Fruit fly (Drosophila melanogaster) whole organism, embryonic: ENCODE measurements around the gene CG34265.
A peak's percentile ranks its signal among the peaks of the same experiment; 100 is the strongest.

Experiments used
- Antp ChIP-seq: fragments of 200-800 bp; sonication (Bioruptor generic); optimal IDR thresholded peaks from 3 replicates; lab custom pipeline; 2016; ENCODE audit warnings: missing biosample characterization, missing genetic modification characterization
- Awh ChIP-seq: fragments of 200-800 bp; sonication (Bioruptor generic); IDR thresholded peaks from 2 replicates; pipeline ENCODE4, ENCODE4 v1.3.6; 2022; ENCODE audit warnings: missing biosample characterization, missing genetic modification characterization
- Bgb ChIP-seq: fragments of 200-800 bp; sonication (Bioruptor generic); IDR thresholded peaks from 2 replicates; pipeline ENCODE4 v1.3.6; 2022; ENCODE audit warnings: missing biosample characterization, missing genetic modification characterization; ENCODE audit not compliant: partially characterized antibody
- Blimp-1 ChIP-seq: fragments of 200-800 bp; sonication (Bioruptor generic); optimal IDR thresholded peaks from 3 replicates; lab custom pipeline; 2018; ENCODE audit warnings: missing biosample characterization, missing genetic modification characterization, mild to moderate bottlenecking, moderate library complexity, missing genetic modification reagents
- CG10147 ChIP-seq: fragments of 200-800 bp; sonication (Bioruptor generic); optimal IDR thresholded peaks from 2 replicates; lab custom pipeline; 2019; ENCODE audit warnings: missing biosample characterization, mild to moderate bottlenecking, missing genetic modification characterization, moderate library complexity
- CG1024 ChIP-seq: fragments of 200-800 bp; sonication (Bioruptor generic); IDR thresholded peaks from 2 replicates; pipeline ENCODE4 v1.3.6; 2022; ENCODE audit warnings: missing biosample characterization, missing genetic modification characterization
- CG10543 ChIP-seq: fragments of 200-800 bp; sonication (Bioruptor generic); optimal IDR thresholded peaks from 3 replicates; lab custom pipeline; 2017; ENCODE audit warnings: missing biosample characterization, mild to moderate bottlenecking, missing genetic modification characterization, moderate library complexity
- CG11695 ChIP-seq: fragments of 200-800 bp; sonication (Bioruptor generic); IDR thresholded peaks from 3 replicates; pipeline ENCODE4 v1.3.6; 2022; ENCODE audit warnings: missing biosample characterization, missing genetic modification characterization
- CG12769 ChIP-seq: fragments of 200-800 bp; sonication (Bioruptor generic); optimal IDR thresholded peaks from 2 replicates; lab custom pipeline; 2019; ENCODE audit warnings: missing biosample characterization, mild to moderate bottlenecking, missing genetic modification characterization, moderate library complexity
- CG13287 ChIP-seq: fragments of 200-800 bp; sonication (Bioruptor generic); IDR thresholded peaks from 2 replicates; pipeline ENCODE4 v1.3.6; 2022; ENCODE audit warnings: missing biosample characterization, missing genetic modification characterization; ENCODE audit not compliant: partially characterized antibody
- CG1529 ChIP-seq: fragments of 200-800 bp; sonication (Bioruptor generic); optimal IDR thresholded peaks from 3 replicates; lab custom pipeline; 2018; ENCODE audit warnings: missing biosample characterization, missing genetic modification characterization
- CG1647 ChIP-seq: fragments of 200-800 bp; sonication (Bioruptor generic); optimal IDR thresholded peaks from 3 replicates; lab custom pipeline; 2016; ENCODE audit warnings: missing biosample characterization, missing genetic modification characterization
- CG1832 ChIP-seq: fragments of 200-800 bp; sonication (Bioruptor generic); optimal IDR thresholded peaks from 2 replicates; lab custom pipeline; 2017; ENCODE audit warnings: missing biosample characterization, mild to moderate bottlenecking, missing genetic modification characterization, inconsistent platforms
- CG2678 ChIP-seq: fragments of 200-800 bp; sonication (Bioruptor generic); optimal IDR thresholded peaks from 3 replicates; lab custom pipeline; 2019; ENCODE audit warnings: missing biosample characterization, mild to moderate bottlenecking, missing genetic modification characterization, moderate library complexity
- CG6683 ChIP-seq: fragments of 200-800 bp; sonication (Bioruptor generic); optimal IDR thresholded peaks from 2 replicates; lab custom pipeline; 2017; ENCODE audit warnings: missing biosample characterization, mild to moderate bottlenecking, missing genetic modification characterization, missing genetic modification reagents
- CG8089 ChIP-seq: fragments of 200-800 bp; sonication (Bioruptor generic); optimal IDR thresholded peaks from 3 replicates; lab custom pipeline; 2016; ENCODE audit warnings: missing biosample characterization, missing genetic modification characterization
- CG8478 ChIP-seq: fragments of >200 bp; optimal IDR thresholded peaks from 2 replicates; lab custom pipeline; 2018
- CG9609 ChIP-seq: fragments of 200-800 bp; sonication (Bioruptor generic); optimal IDR thresholded peaks from 3 replicates; lab custom pipeline; 2016; ENCODE audit warnings: missing biosample characterization, missing genetic modification characterization
- CTCF ChIP-seq: fragments of 200-800 bp; sonication (Bioruptor generic); optimal IDR thresholded peaks from 2 replicates; lab custom pipeline; 2017; ENCODE audit warnings: missing biosample characterization, mild to moderate bottlenecking, missing genetic modification characterization, moderate library complexity
- Dp ChIP-seq: fragments of 200-800 bp; sonication (Bioruptor generic); optimal IDR thresholded peaks from 2 replicates; lab custom pipeline; 2018; ENCODE audit warnings: missing biosample characterization, mild to moderate bottlenecking, missing genetic modification characterization, moderate library complexity
- Ets65A ChIP-seq: fragments of 200-800 bp; sonication (Bioruptor generic); peaks from one replicate; lab custom pipeline; 2016; ENCODE audit warnings: missing biosample characterization, missing genetic modification characterization
- GATAe ChIP-seq: fragments of 200-800 bp; sonication (Bioruptor generic); conservative IDR thresholded peaks from 2 replicates; pipeline ENCODE4 v1.3.6; 2022; ENCODE audit warnings: missing biosample characterization, missing genetic modification characterization
- HLHmδ ChIP-seq: fragments of 200-800 bp; sonication (Bioruptor generic); optimal IDR thresholded peaks from 2 replicates; lab custom pipeline; 2018; ENCODE audit warnings: missing biosample characterization, mild to moderate bottlenecking, missing genetic modification characterization, moderate library complexity
- Nf-YB ChIP-seq: fragments of 200-800 bp; sonication (Bioruptor generic); optimal IDR thresholded peaks from 3 replicates; lab custom pipeline; 2019; ENCODE audit warnings: missing biosample characterization, mild to moderate bottlenecking, missing genetic modification characterization, moderate library complexity
- Sox102F ChIP-seq: fragments of 200-800 bp; sonication (Bioruptor generic); optimal IDR thresholded peaks from 2 replicates; lab custom pipeline; 2018; ENCODE audit warnings: missing biosample characterization, mild to moderate bottlenecking, missing genetic modification characterization, moderate library complexity
- Sry-β ChIP-seq: fragments of 200-800 bp; sonication (Bioruptor generic); optimal IDR thresholded peaks from 2 replicates; lab custom pipeline; 2018; ENCODE audit warnings: missing biosample characterization, mild to moderate bottlenecking, missing genetic modification characterization, moderate library complexity
- TFAM ChIP-seq: fragments of 200-800 bp; sonication (Bioruptor generic); optimal IDR thresholded peaks from 2 replicates; lab custom pipeline; 2017; ENCODE audit warnings: missing biosample characterization, missing genetic modification characterization, inconsistent platforms
- bsh ChIP-seq, 2 experiments: fragments of 200-800 bp; sonication (Bioruptor generic); optimal IDR thresholded peaks; 2 replicates each; lab custom pipeline; 2017 to 2018; ENCODE audit warnings: mild to moderate bottlenecking in 2 of 2, missing biosample characterization in 2 of 2, missing genetic modification characterization in 2 of 2, moderate library complexity in 1 of 2
- chif ChIP-seq, 2 experiments: fragments of 200-800 bp; sonication (Bioruptor generic); optimal IDR thresholded peaks; 3 replicates each; lab custom pipeline; 2016; ENCODE audit warnings: missing biosample characterization in 2 of 2, missing genetic modification characterization in 2 of 2
- chinmo ChIP-seq: fragments of 200-800 bp; sonication (Bioruptor generic); IDR thresholded peaks from 4 replicates; pipeline ENCODE4 v1.3.6; 2022; ENCODE audit warnings: missing biosample characterization, missing genetic modification characterization; ENCODE audit not compliant: partially characterized antibody
- dm ChIP-seq: fragments of 200-800 bp; sonication (Bioruptor generic); optimal IDR thresholded peaks from 3 replicates; lab custom pipeline; 2016; ENCODE audit warnings: missing biosample characterization, missing genetic modification characterization
- dmrt99B ChIP-seq: fragments of 200-800 bp; sonication (Bioruptor generic); optimal IDR thresholded peaks from 2 replicates; lab custom pipeline; 2018; ENCODE audit warnings: missing biosample characterization, mild to moderate bottlenecking, missing genetic modification characterization, moderate library complexity
- ftz-f1 ChIP-seq: fragments of 200-800 bp; sonication (Bioruptor generic); optimal IDR thresholded peaks from 2 replicates; lab custom pipeline; 2016; ENCODE audit warnings: missing biosample characterization, missing genetic modification characterization
- fu2 ChIP-seq: fragments of 200-800 bp; sonication (Bioruptor generic); optimal IDR thresholded peaks from 2 replicates; lab custom pipeline; 2016; ENCODE audit warnings: missing biosample characterization, missing genetic modification characterization
- gem ChIP-seq: fragments of 200-800 bp; sonication (Bioruptor generic); optimal IDR thresholded peaks from 2 replicates; lab custom pipeline; 2019; ENCODE audit warnings: missing biosample characterization, mild to moderate bottlenecking, missing genetic modification characterization, moderate library complexity
- ind ChIP-seq: fragments of 200-800 bp; sonication (Bioruptor generic); optimal IDR thresholded peaks from 3 replicates; lab custom pipeline; 2016; ENCODE audit warnings: missing biosample characterization, missing genetic modification characterization
- nerfin-2 ChIP-seq: fragments of 200-800 bp; sonication (Bioruptor generic); IDR thresholded peaks from 2 replicates; pipeline ENCODE4 v1.3.6; 2022; ENCODE audit warnings: missing biosample characterization, missing genetic modification characterization; ENCODE audit not compliant: partially characterized antibody
- oc ChIP-seq: fragments of 200-800 bp; sonication (Bioruptor generic); optimal IDR thresholded peaks from 2 replicates; lab custom pipeline; 2018; ENCODE audit warnings: missing biosample characterization, mild to moderate bottlenecking, missing genetic modification characterization, moderate library complexity
- phol ChIP-seq: fragments of 200-800 bp; sonication (Bioruptor generic); optimal IDR thresholded peaks from 3 replicates; lab custom pipeline; 2018; ENCODE audit warnings: missing biosample characterization, mild to moderate bottlenecking, missing genetic modification characterization, moderate library complexity
- psq ChIP-seq: fragments of 200-800 bp; sonication (Bioruptor generic); optimal IDR thresholded peaks from 2 replicates; lab custom pipeline; 2017; ENCODE audit warnings: missing biosample characterization, missing genetic modification characterization
- salm ChIP-seq: fragments of 200-800 bp; sonication (Bioruptor generic); optimal IDR thresholded peaks from 2 replicates; lab custom pipeline; 2018; ENCODE audit warnings: missing biosample characterization, mild to moderate bottlenecking, missing genetic modification characterization
- sd ChIP-seq: fragments of 200-800 bp; sonication (Bioruptor generic); optimal IDR thresholded peaks from 3 replicates; lab custom pipeline; 2018; ENCODE audit warnings: missing biosample characterization, mild to moderate bottlenecking, missing genetic modification characterization, moderate library complexity
- sens ChIP-seq: fragments of 200-800 bp; sonication (Bioruptor generic); peaks from one replicate; lab custom pipeline; 2016; ENCODE audit warnings: missing biosample characterization, missing genetic modification characterization
- stwl ChIP-seq: fragments of 200-800 bp; sonication (Bioruptor generic); optimal IDR thresholded peaks from 3 replicates; lab custom pipeline; 2018; ENCODE audit warnings: missing biosample characterization, mild to moderate bottlenecking, missing genetic modification characterization, moderate library complexity

Gene CG34265

dm6 chr3L:3266306-3266705 lies 2.0 kb upstream of the CG34265 start (continued):
- TF ChIP-seq chinmo (GFP tag; lab: Robert Waterston, UW): 0 out of 4 replicates have a peak, but pooled peaks have one; percentile 32
- no peak for TF ChIP-seq CG8478 (lab: Kevin White, UChicago)
- TF ChIP-seq Awh (GFP tag; lab: Robert Waterston, UW): 0 out of 2 replicates have a peak, but pooled peaks have one; percentile 55
- no peak for TF ChIP-seq CG8089 (GFP tag; lab: Kevin White, UChicago)
- TF ChIP-seq CG10543 (GFP tag; lab: Kevin White, UChicago): peak; percentile 9
- TF ChIP-seq CG1024 (GFP tag; lab: Robert Waterston, UW): no peak
- TF ChIP-seq Sry-β (GFP tag; lab: Kevin White, UChicago): peak; percentile 42

DNA sequence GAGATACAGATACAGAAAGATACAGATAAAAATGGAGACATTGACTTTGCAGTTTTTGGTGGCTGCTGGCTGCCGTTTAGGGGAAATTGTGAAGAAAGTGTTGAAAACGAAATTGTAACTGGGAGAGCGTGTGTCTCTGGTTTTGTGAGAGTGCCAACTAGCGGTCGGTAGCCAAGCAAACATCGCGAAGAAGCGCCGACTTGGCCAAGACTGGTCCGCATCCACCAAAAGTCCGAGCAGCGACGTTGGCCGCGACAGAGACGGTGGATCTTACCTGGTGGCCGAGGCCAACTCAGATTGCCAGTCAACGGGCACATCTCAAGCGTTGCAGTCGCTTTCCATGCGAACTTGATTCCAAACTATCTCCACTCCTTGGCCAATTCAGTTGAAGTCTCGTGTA lies 2.5 kb downstream of the CG34265 start, which contains the start of gene CG14960:
Gene CG14960, plus strand, starts transcription at position 301 of the 400 bp plus-strand sequence.
- no peak for TF ChIP-seq Nf-YB (GFP tag; lab: Kevin White, UChicago)
- peak; percentile 35 for TF ChIP-seq CTCF (GFP tag; lab: Kevin White, UChicago)
- peak; percentile 10 for TF ChIP-seq Blimp-1 (GFP tag; lab: Kevin White, UChicago)
- no peak for TF ChIP-seq CG12769 (tag; lab: Kevin White, UChicago)
- peak; percentile 12 for TF ChIP-seq Ets65A (GFP tag; lab: Kevin White, UChicago)
- no peak for TF ChIP-seq CG1647 (GFP tag; lab: Kevin White, UChicago)

- no peak for TF ChIP-seq nerfin-2 (GFP tag; lab: Robert Waterston, UW)
- TF ChIP-seq CG6683 (GFP tag; lab: Kevin White, UChicago): no peak
- TF ChIP-seq dmrt99B (tag; lab: Kevin White, UChicago): peak; percentile 13
- no peak for TF ChIP-seq chif (GFP tag; optimal IDR thresholded peaks at IDR 0.05; lab: Kevin White, UChicago)
- peak; percentile 2 for TF ChIP-seq CG2678 (tag; lab: Kevin White, UChicago)
- TF ChIP-seq CTCF (GFP tag; lab: Kevin White, UChicago): no peak
- TF ChIP-seq CG9609 (GFP tag; lab: Kevin White, UChicago): no peak
- TF ChIP-seq Blimp-1 (GFP tag; lab: Kevin White, UChicago): peak; percentile 92
- TF ChIP-seq phol (tag; lab: Kevin White, UChicago): peak; percentile 17
- peak; percentile 24 for TF ChIP-seq oc (tag; lab: Kevin White, UChicago)
- TF ChIP-seq CG1529 (GFP tag; lab: Kevin White, UChicago): no peak
- no peak for TF ChIP-seq CG11695 (GFP tag; lab: Robert Waterston, UW)
- TF ChIP-seq Sox102F (GFP tag; lab: Kevin White, UChicago): peak; percentile 37
- peak; percentile 70 for TF ChIP-seq sens (GFP tag; lab: Kevin White, UChicago)
- no peak for TF ChIP-seq Ets65A (GFP tag; lab: Kevin White, UChicago)
- TF ChIP-seq gem: peak; percentile 16
These were observed 6.4 kb downstream of the CG34265 start for dm6 chr3L:3274463-3275177.

DNA sequence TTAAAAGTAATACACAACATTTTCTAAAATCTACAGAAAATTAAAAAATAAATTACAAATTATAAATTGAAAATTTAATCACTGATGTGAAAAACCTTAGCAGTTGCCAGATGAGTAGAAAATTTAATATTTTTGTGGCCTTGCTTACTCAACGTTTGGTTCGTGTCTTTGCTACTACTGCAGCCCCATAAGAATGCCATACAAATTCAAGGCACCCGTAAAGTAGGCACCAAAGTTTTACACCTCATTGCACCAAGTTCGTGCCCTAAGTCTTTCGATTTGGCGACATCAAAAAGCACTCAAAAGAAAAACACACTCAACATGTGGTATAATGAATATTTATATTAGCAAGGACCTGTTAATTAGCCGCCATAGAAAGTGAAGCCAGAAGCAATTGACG lies 8.7 kb downstream of the CG34265 start:
- TF ChIP-seq GATAe (no peak), bsh (GFP tag; optimal IDR thresholded peaks at IDR 0.05; lab: Kevin White, UChicago) (no peak), salm (tag; lab: Kevin White, UChicago) (no peak), gem (no peak), TFAM (GFP tag; lab: Kevin White, UChicago) (no peak), CG1832 (GFP tag; lab: Kevin White, UChicago) (no peak), stwl (tag; lab: Kevin White, UChicago) (peak; percentile 54), HLHmδ (GFP tag; lab: Kevin White, UChicago) (no peak), fu2 (GFP tag; lab: Kevin White, UChicago) (no peak), ind (GFP tag; lab: Kevin White, UChicago) (no peak), psq (no peak), CG13287 (peak; percentile 62; the same call in 1 of the 2 replicates), CG10147 (GFP tag; lab: Kevin White, UChicago) (no peak), sd (tag; lab: Kevin White, UChicago) (no peak), Bgb (GFP tag; lab: Robert Waterston, UW) (peak; percentile 23; the same call in 1 of the 2 replicates), Dp (GFP tag; lab: Kevin White, UChicago) (peak; percentile 8), Antp (GFP tag; lab: Kevin White, UChicago) (no peak), ftz-f1 (GFP tag; lab: Kevin White, UChicago) (peak; percentile 80), dm (no peak)
